Fruit fly (Drosophila melanogaster) whole organism, embryonic: ENCODE results near the gene Tip60.
A peak's percentile ranks its signal among the peaks of the same experiment; 100 is the strongest.

Experiments
- Atf3 ChIP-seq: fragments of 200-800 bp; sonication (Bioruptor generic); optimal IDR thresholded peaks from 3 replicates; lab custom pipeline; 2016; ENCODE audit warnings: missing biosample characterization, missing genetic modification characterization
- BEAF-32 ChIP-seq: fragments of 200-800 bp; sonication (Bioruptor generic); optimal IDR thresholded peaks from 3 replicates; lab custom pipeline; 2017; ENCODE audit warnings: missing biosample characterization, missing genetic modification characterization, mild to moderate bottlenecking, moderate library complexity, missing genetic modification reagents
- Bdp1 ChIP-seq: fragments of 200-800 bp; sonication (Bioruptor generic); optimal IDR thresholded peaks from 3 replicates; lab custom pipeline; 2016; ENCODE audit warnings: missing biosample characterization, missing genetic modification characterization
- CG11085 ChIP-seq: fragments of 200-800 bp; sonication (Bioruptor generic); IDR thresholded peaks from 2 replicates; pipeline ENCODE4 v1.3.6; 2022; ENCODE audit warnings: missing biosample characterization, missing genetic modification characterization
- CG15601 ChIP-seq: fragments of 200-800 bp; sonication (Bioruptor generic); optimal IDR thresholded peaks from 3 replicates; lab custom pipeline; 2019; ENCODE audit warnings: missing biosample characterization, mild to moderate bottlenecking, missing genetic modification characterization, moderate library complexity
- CG17612 ChIP-seq: fragments of 200-800 bp; sonication (Bioruptor generic); IDR thresholded peaks from 2 replicates; pipeline ENCODE4 v1.3.6; 2022; ENCODE audit warnings: missing biosample characterization, missing genetic modification characterization
- CG1792 ChIP-seq: fragments of 200-800 bp; sonication (Bioruptor generic); optimal IDR thresholded peaks from 2 replicates; lab custom pipeline; 2016; ENCODE audit warnings: missing biosample characterization, missing genetic modification characterization
- CG3163 ChIP-seq: fragments of 200-800 bp; sonication (Bioruptor generic); optimal IDR thresholded peaks from 3 replicates; lab custom pipeline; 2016; ENCODE audit warnings: missing biosample characterization, missing genetic modification characterization
- CG34422 ChIP-seq: fragments of 200-800 bp; sonication (Bioruptor generic); IDR thresholded peaks from 3 replicates; pipeline ENCODE4 v1.3.6; 2022; ENCODE audit warnings: missing biosample characterization, missing genetic modification characterization
- CG4360 ChIP-seq: fragments of 200-800 bp; sonication (Bioruptor generic); IDR thresholded peaks from 2 replicates; pipeline ENCODE4 v1.3.6; 2022; ENCODE audit warnings: missing biosample characterization, missing genetic modification characterization
- CG5245 ChIP-seq: fragments of 200-800 bp; sonication (Bioruptor generic); optimal IDR thresholded peaks from 3 replicates; lab custom pipeline; 2016; ENCODE audit warnings: missing biosample characterization, missing genetic modification characterization
- CG6175 ChIP-seq: fragments of 200-800 bp; sonication (Bioruptor generic); IDR thresholded peaks from 3 replicates; pipeline ENCODE4 v1.3.6; 2022; ENCODE audit warnings: missing biosample characterization, missing genetic modification characterization
- CG6791 ChIP-seq: fragments of 200-800 bp; sonication (Bioruptor generic); IDR thresholded peaks from 3 replicates; pipeline ENCODE4 v1.3.6; 2022; ENCODE audit warnings: missing biosample characterization, missing genetic modification characterization; ENCODE audit not compliant: partially characterized antibody
- CG9797 ChIP-seq: fragments of 200-800 bp; sonication (Bioruptor generic); optimal IDR thresholded peaks from 3 replicates; lab custom pipeline; 2018; ENCODE audit warnings: missing biosample characterization, mild to moderate bottlenecking, missing genetic modification characterization
- CG9932 ChIP-seq: fragments of 200-800 bp; sonication (Bioruptor generic); IDR thresholded peaks from 2 replicates; pipeline ENCODE4 v1.3.6; 2022; ENCODE audit warnings: missing biosample characterization, missing genetic modification characterization
- CHES-1-like ChIP-seq: fragments of 200-800 bp; sonication (Bioruptor generic); optimal IDR thresholded peaks from 2 replicates; lab custom pipeline; 2016; ENCODE audit warnings: missing biosample characterization, missing genetic modification characterization
- CkIIα-i1 ChIP-seq: fragments of 200-800 bp; sonication (Bioruptor generic); IDR thresholded peaks from 2 replicates; pipeline ENCODE4 v1.3.6; 2022; ENCODE audit warnings: missing biosample characterization, missing genetic modification characterization
- Ets97D ChIP-seq: fragments of 200-800 bp; sonication (Bioruptor generic); optimal IDR thresholded peaks from 3 replicates; lab custom pipeline; 2016; ENCODE audit warnings: missing biosample characterization, missing genetic modification characterization
- Gug ChIP-seq: fragments of 200-800 bp; sonication (Bioruptor generic); IDR thresholded peaks from 4 replicates; pipeline ENCODE4 v1.3.6; 2022; ENCODE audit warnings: missing biosample characterization, missing genetic modification characterization
- Oli ChIP-seq: fragments of 200-800 bp; sonication (Bioruptor generic); optimal IDR thresholded peaks from 2 replicates; lab custom pipeline; 2018; ENCODE audit warnings: missing biosample characterization, mild to moderate bottlenecking, missing genetic modification characterization, moderate library complexity
- Sin3A ChIP-seq: fragments of >200 bp; optimal IDR thresholded peaks from 2 replicates; lab custom pipeline; 2018
- Sox102F ChIP-seq: fragments of 200-800 bp; sonication (Bioruptor generic); optimal IDR thresholded peaks from 2 replicates; lab custom pipeline; 2018; ENCODE audit warnings: missing biosample characterization, mild to moderate bottlenecking, missing genetic modification characterization, moderate library complexity
- Ssrp ChIP-seq: fragments of 200-800 bp; sonication (Bioruptor generic); optimal IDR thresholded peaks from 2 replicates; lab custom pipeline; 2018; ENCODE audit warnings: missing biosample characterization, mild to moderate bottlenecking, missing genetic modification characterization, moderate library complexity
- abd-A ChIP-seq: fragments of 200-800 bp; sonication (Bioruptor generic); optimal IDR thresholded peaks from 3 replicates; lab custom pipeline; 2019; ENCODE audit warnings: missing biosample characterization, mild to moderate bottlenecking, missing genetic modification characterization, moderate library complexity
- al ChIP-seq: fragments of 200-800 bp; sonication (Bioruptor generic); IDR thresholded peaks from 2 replicates; pipeline ENCODE4 v1.3.6; 2022; ENCODE audit warnings: missing biosample characterization, missing genetic modification characterization
- amos ChIP-seq: fragments of 200-800 bp; sonication (Bioruptor generic); IDR thresholded peaks from 2 replicates; pipeline ENCODE4 v1.3.6; 2022; ENCODE audit warnings: missing biosample characterization, missing genetic modification characterization; ENCODE audit not compliant: partially characterized antibody
- br ChIP-seq: fragments of >200 bp; optimal IDR thresholded peaks from 2 replicates; lab custom pipeline; 2017
- cad ChIP-seq: fragments of >200 bp; optimal IDR thresholded peaks from 2 replicates; lab custom pipeline; 2017; ENCODE audit warnings: missing biosample characterization, missing genetic modification characterization
- chinmo ChIP-seq: fragments of 200-800 bp; sonication (Bioruptor generic); IDR thresholded peaks from 4 replicates; pipeline ENCODE4 v1.3.6; 2022; ENCODE audit warnings: missing biosample characterization, missing genetic modification characterization; ENCODE audit not compliant: partially characterized antibody
- corto ChIP-seq: fragments of 200-800 bp; sonication (Bioruptor generic); optimal IDR thresholded peaks from 2 replicates; lab custom pipeline; 2016; ENCODE audit warnings: missing biosample characterization, mild to moderate bottlenecking, missing genetic modification characterization, moderate library complexity
- disco-r ChIP-seq: fragments of 200-800 bp; sonication (Bioruptor generic); optimal IDR thresholded peaks from 2 replicates; lab custom pipeline; 2016; ENCODE audit warnings: missing biosample characterization, missing genetic modification characterization
- dpn ChIP-seq, 2 experiments: fragments of 200-800 bp; sonication (Bioruptor generic); optimal IDR thresholded peaks; 3 replicates each; lab custom pipeline; 2016; ENCODE audit warnings: missing biosample characterization in 2 of 2, missing genetic modification characterization in 2 of 2
- esg ChIP-seq: fragments of 200-800 bp; sonication (Bioruptor generic); conservative IDR thresholded peaks from 2 replicates; pipeline ENCODE4 v1.3.6; 2022; ENCODE audit warnings: missing biosample characterization, missing genetic modification characterization
- eve ChIP-seq, 2 experiments: fragments of >200 bp; optimal IDR thresholded peaks; 2 replicates each; lab custom pipeline; 2017; ENCODE audit warnings: missing biosample characterization in 2 of 2, missing genetic modification characterization in 2 of 2
- hkb ChIP-seq, 2 experiments: fragments of 200-800 bp in 1 of 2; fragments of >200 bp in 1 of 2; sonication (Bioruptor generic) in 1 of 2; IDR thresholded peaks in 1 of 2; optimal IDR thresholded peaks in 1 of 2; 2 replicates each; pipeline versions ENCODE4 v1.3.6 to Lab custom; 2017 to 2022; ENCODE audit warnings: missing biosample characterization in 1 of 2, missing genetic modification characterization in 1 of 2
- jumu ChIP-seq: fragments of 200-800 bp; sonication (Bioruptor generic); optimal IDR thresholded peaks from 3 replicates; lab custom pipeline; 2016; ENCODE audit warnings: missing biosample characterization, missing genetic modification characterization
- lmd ChIP-seq: fragments of 200-800 bp; sonication (Bioruptor generic); IDR thresholded peaks from 2 replicates; pipeline ENCODE4 v1.3.6; 2022; ENCODE audit warnings: missing biosample characterization, missing genetic modification characterization
- mam ChIP-seq: fragments of 200-800 bp; sonication (Bioruptor generic); optimal IDR thresholded peaks from 3 replicates; lab custom pipeline; 2016; ENCODE audit warnings: missing biosample characterization, missing genetic modification characterization
- odd ChIP-seq: fragments of 200-800 bp; sonication (Bioruptor generic); optimal IDR thresholded peaks from 2 replicates; lab custom pipeline; 2017; ENCODE audit warnings: missing biosample characterization, mild to moderate bottlenecking, missing genetic modification characterization
- pho ChIP-seq: fragments of 200-800 bp; sonication (Bioruptor generic); optimal IDR thresholded peaks from 2 replicates; lab custom pipeline; 2016; ENCODE audit warnings: missing biosample characterization, missing genetic modification characterization
- phol ChIP-seq: fragments of 200-800 bp; sonication (Bioruptor generic); optimal IDR thresholded peaks from 3 replicates; lab custom pipeline; 2018; ENCODE audit warnings: missing biosample characterization, mild to moderate bottlenecking, missing genetic modification characterization, moderate library complexity
- pita ChIP-seq: fragments of 200-800 bp; sonication (Bioruptor generic); optimal IDR thresholded peaks from 2 replicates; lab custom pipeline; 2017; ENCODE audit warnings: missing biosample characterization, mild to moderate bottlenecking, missing genetic modification characterization
- pzg ChIP-seq: fragments of 200-800 bp; sonication (Bioruptor generic); optimal IDR thresholded peaks from 3 replicates; lab custom pipeline; 2018; ENCODE audit warnings: missing biosample characterization, mild to moderate bottlenecking, missing genetic modification characterization, moderate library complexity
- ro ChIP-seq: fragments of 200-800 bp; sonication (Bioruptor generic); IDR thresholded peaks from 2 replicates; pipeline ENCODE4 v1.3.6; 2022; ENCODE audit warnings: missing biosample characterization, missing genetic modification characterization
- sens-2 ChIP-seq: fragments of 200-800 bp; sonication (Bioruptor generic); IDR thresholded peaks from 2 replicates; pipeline ENCODE4 v1.3.6; 2022; ENCODE audit warnings: missing biosample characterization, missing genetic modification characterization
- sisA ChIP-seq: fragments of 200-800 bp; sonication (Bioruptor generic); IDR thresholded peaks from 2 replicates; pipeline ENCODE4 v1.3.6; 2022; ENCODE audit warnings: missing biosample characterization, missing genetic modification characterization
- tna ChIP-seq: fragments of 200-800 bp; sonication (Bioruptor generic); IDR thresholded peaks from 2 replicates; pipeline ENCODE4 v1.3.6; 2022; ENCODE audit warnings: missing biosample characterization, missing genetic modification characterization; ENCODE audit not compliant: partially characterized antibody
- trh ChIP-seq: fragments of 200-800 bp; sonication (Bioruptor generic); optimal IDR thresholded peaks from 2 replicates; lab custom pipeline; 2016; ENCODE audit warnings: missing biosample characterization, missing genetic modification characterization
- tup ChIP-seq: fragments of 200-800 bp; sonication (Bioruptor generic); optimal IDR thresholded peaks from 2 replicates; lab custom pipeline; 2016; ENCODE audit warnings: missing biosample characterization, mild to moderate bottlenecking, missing genetic modification characterization, moderate library complexity
- unc-4 ChIP-seq: fragments of 200-800 bp; sonication (Bioruptor generic); IDR thresholded peaks from 2 replicates; pipeline ENCODE4 v1.3.6; 2022; ENCODE audit warnings: missing biosample characterization, missing genetic modification characterization; ENCODE audit not compliant: partially characterized antibody
- zen2 ChIP-seq: fragments of 200-800 bp; sonication (Bioruptor generic); IDR thresholded peaks from 3 replicates; pipeline ENCODE4 v1.3.6; 2022; ENCODE audit warnings: missing biosample characterization, missing genetic modification characterization; ENCODE audit not compliant: partially characterized antibody

Gene Tip60

dm6 chrX:4113698-4114216 is 3.5 kb downstream of the Tip60 start, which contains the start of the genes dgt4 and Nsun2 (continued):
- no peak for TF ChIP-seq CG34422 (GFP tag; lab: Robert Waterston, UW)
- TF ChIP-seq CG17612 (GFP tag; lab: Robert Waterston, UW): no peak
- no peak for TF ChIP-seq odd (GFP tag; lab: Kevin White, UChicago)
- peak; percentile 51 for TF ChIP-seq Sin3A (lab: Kevin White, UChicago)
- peak; percentile 25 for TF ChIP-seq phol (tag; lab: Kevin White, UChicago)
- TF ChIP-seq mam (GFP tag; lab: Kevin White, UChicago): peak; percentile 57
- peak; percentile 64; the same call in 1 of the 2 replicates for TF ChIP-seq unc-4 (GFP tag; lab: Robert Waterston, UW)
- TF ChIP-seq Bdp1 (GFP tag; lab: Kevin White, UChicago): no peak
- peak; percentile 11 for TF ChIP-seq Ets97D (GFP tag; lab: Kevin White, UChicago)
- peak; percentile 22 for TF ChIP-seq pzg (GFP tag; lab: Kevin White, UChicago)
- no peak for TF ChIP-seq al (GFP tag; lab: Robert Waterston, UW)
- TF ChIP-seq zen2 (GFP tag; lab: Robert Waterston, UW): no peak; the same call in 2 of the 3 replicates
- no peak for TF ChIP-seq trh (GFP tag; lab: Kevin White, UChicago)
- peak; percentile 68 for TF ChIP-seq amos
- no peak for TF ChIP-seq Oli (tag; lab: Kevin White, UChicago)
- no peak for TF ChIP-seq lmd
- 0 out of 3 replicates have a peak, but pooled peaks have one; percentile 50 for TF ChIP-seq CG6791 (GFP tag; lab: Robert Waterston, UW)
- TF ChIP-seq jumu (GFP tag; lab: Kevin White, UChicago): peak; percentile 24
- TF ChIP-seq esg (GFP tag; lab: Robert Waterston, UW): no peak
- TF ChIP-seq chinmo (GFP tag; lab: Robert Waterston, UW): 0 out of 4 replicates have a peak, but pooled peaks have one; percentile 9
- TF ChIP-seq CG11085: no peak
- TF ChIP-seq cad: no peak
- TF ChIP-seq CHES-1-like (GFP tag; lab: Kevin White, UChicago): no peak
- no peak for TF ChIP-seq pho (GFP tag; lab: Kevin White, UChicago)
- no peak for TF ChIP-seq CG1792
- TF ChIP-seq disco-r (GFP tag; lab: Kevin White, UChicago): no peak
- no peak for TF ChIP-seq Sox102F (GFP tag; lab: Kevin White, UChicago)
- no peak for TF ChIP-seq Ssrp (tag; lab: Kevin White, UChicago)
- peak; percentile 0 to 7 for TF ChIP-seq dpn (GFP tag; optimal IDR thresholded peaks at IDR 0.05; lab: Kevin White, UChicago)
- no peak for TF ChIP-seq CG6175
- no peak for TF ChIP-seq CG9797 (GFP tag; lab: Kevin White, UChicago)
- TF ChIP-seq eve (GFP tag; optimal IDR thresholded peaks at IDR 0.05; lab: Kevin White, UChicago): no peak
- TF ChIP-seq Atf3 (GFP tag; lab: Kevin White, UChicago): no peak
- no peak for TF ChIP-seq abd-A
- TF ChIP-seq sisA (GFP tag; lab: Robert Waterston, UW): peak; percentile 35; the same call in 1 of the 2 replicates
- TF ChIP-seq corto: no peak
- no peak for TF ChIP-seq CG3163 (GFP tag; lab: Kevin White, UChicago)
- peak; percentile 40; the same call in 1 of the 2 replicates for TF ChIP-seq CG9932 (GFP tag; lab: Robert Waterston, UW)
- TF ChIP-seq pita (GFP tag; lab: Kevin White, UChicago): no peak
- no peak for TF ChIP-seq hkb (optimal IDR thresholded peaks at IDR 0.05; lab: Kevin White, UChicago)
- no peak for TF ChIP-seq hkb (GFP tag; IDR thresholded peaks at IDR 0.05; lab: Robert Waterston, UW)
- no peak for TF ChIP-seq CkIIα-i1 (GFP tag; lab: Robert Waterston, UW)
- 0 out of 4 replicates have a peak, but pooled peaks have one; percentile 5 for TF ChIP-seq Gug (GFP tag; lab: Robert Waterston, UW)
- TF ChIP-seq br (lab: Kevin White, UChicago): no peak
- peak; percentile 74 for TF ChIP-seq BEAF-32
- no peak for TF ChIP-seq ro
- 0 out of 2 replicates have a peak, but pooled peaks have one; percentile 43 for TF ChIP-seq tna (GFP tag; lab: Robert Waterston, UW)
- TF ChIP-seq CG15601: no peak
- no peak for TF ChIP-seq CG4360
- TF ChIP-seq sens-2: no peak
- no peak for TF ChIP-seq CG5245 (GFP tag; lab: Kevin White, UChicago)
- no peak for TF ChIP-seq tup
